Fruit fly (Drosophila melanogaster) ovary, adult (tissue): ENCODE results near the gene CG9372.

ENCODE experiments used
- CG17801 ChIP-seq: fragments of 200-800 bp; optimal IDR thresholded peaks from 2 replicates; lab custom pipeline; 2019; ENCODE audit warnings: missing biosample characterization, mild to moderate bottlenecking, missing genetic modification characterization, moderate library complexity; ENCODE audit not compliant: partially characterized antibody

CG9372 gene

DNA sequence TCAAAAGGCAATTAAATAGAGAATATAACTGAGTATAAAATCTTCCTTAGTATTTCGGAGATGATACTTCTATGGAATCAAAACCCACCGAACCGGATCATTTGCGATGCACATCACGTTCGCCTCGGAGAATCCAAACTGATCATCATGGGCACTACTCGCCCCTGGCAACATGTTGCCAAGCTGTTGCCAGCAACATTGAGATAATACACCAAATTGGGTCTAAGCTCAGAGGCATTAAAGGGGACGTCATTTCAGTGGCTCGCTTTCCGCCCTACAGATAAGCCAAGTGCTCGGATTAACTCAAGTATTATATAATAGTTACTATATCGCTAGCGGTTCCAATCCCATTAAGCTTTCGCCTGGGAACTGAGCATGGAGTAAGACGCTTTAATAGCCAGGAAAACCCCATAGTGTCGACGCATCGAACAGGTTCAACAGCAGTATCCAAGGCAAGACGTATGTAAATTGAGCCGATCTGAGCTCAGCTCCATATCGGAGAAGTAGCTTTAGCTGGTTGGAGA is at the start of gene CG9372, which contains the start of gene lush:
CG9372 (plus strand) TSS at position 235 of the 524 bp plus-strand sequence.
lush (minus strand) TSS at position 117 of the 524 bp plus-strand sequence.
- TF ChIP-seq CG17801 (GFP tag; lab: Kevin White, UChicago) = no peak

DNA sequence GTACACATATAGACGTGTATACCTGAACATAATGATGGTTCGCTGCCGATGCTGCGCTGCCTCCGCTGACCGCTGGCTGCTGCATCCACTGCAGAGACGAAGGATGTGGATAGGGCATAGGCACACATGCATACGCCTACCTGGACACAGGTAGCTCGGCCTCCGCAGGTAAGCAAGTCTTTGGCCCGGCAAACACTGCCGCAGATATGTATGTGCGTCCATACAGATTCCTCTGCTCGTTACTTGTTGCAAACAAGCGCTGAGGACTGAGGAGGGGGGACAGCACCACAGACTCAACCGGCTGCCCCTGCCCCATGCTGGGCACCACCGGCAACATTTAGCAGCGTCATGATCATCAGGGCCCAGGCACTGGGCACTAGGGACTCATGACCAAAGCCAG is 49.3 kb upstream of the CG9372 start:
- no peak for TF ChIP-seq CG17801 (GFP tag; lab: Kevin White, UChicago)

DNA sequence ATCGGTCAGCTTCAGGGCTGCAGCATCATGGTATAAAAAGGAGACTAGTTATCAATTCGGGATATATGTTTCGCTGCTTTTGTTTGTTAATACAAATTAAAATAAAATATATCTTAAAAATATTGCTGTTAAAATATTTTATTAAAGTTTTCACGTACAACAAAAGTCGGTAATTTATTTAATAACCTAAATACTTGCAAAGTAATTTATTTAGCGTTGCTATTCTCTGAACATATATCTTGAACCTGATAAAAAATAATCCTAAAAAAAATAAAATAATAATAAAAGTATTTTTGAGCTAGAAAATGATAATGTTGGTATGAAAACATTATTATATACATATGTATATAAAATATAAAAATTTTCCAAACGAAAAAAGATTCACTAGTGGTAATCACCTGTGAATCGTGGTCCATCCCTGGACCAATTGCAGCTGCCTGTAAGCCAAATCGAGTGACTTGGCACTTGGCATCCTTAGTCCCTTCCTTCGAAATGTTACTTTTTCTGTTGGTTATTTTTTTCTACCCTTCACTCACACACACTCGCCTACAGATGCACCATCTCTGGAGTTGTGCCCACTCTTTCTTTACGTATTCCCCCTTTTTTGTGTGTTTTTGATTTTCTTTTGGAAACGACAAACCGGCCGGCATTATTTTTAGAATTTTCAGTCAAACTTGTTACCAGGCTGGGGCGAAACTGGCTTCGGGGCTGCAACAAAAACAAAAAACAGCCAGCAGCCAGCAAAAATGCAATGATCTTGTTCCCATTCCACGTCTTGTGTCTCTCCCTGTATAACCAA is 48.6 kb upstream of the CG9372 start:
- TF ChIP-seq CG17801 (GFP tag; lab: Kevin White, UChicago) = no peak

DNA sequence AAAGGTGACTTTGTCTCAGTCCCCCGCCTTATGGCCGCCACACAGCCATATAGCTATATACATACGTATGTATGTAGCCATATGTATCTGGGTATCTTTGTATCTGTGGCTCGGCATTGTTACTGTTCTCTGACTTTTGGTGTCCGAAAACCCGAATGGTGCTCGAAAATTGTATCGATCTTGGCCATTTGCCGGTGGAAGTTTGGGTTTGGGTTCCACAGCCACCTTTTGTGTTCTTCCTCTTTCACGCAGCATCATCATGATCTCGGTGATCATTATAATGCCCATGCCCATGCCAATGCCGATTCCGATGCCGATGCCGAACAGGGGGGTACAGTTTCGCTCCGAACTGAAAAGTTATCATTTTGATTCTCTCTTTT is 48.0 kb upstream of the CG9372 start:
- TF ChIP-seq CG17801 (GFP tag; lab: Kevin White, UChicago) = no peak

DNA sequence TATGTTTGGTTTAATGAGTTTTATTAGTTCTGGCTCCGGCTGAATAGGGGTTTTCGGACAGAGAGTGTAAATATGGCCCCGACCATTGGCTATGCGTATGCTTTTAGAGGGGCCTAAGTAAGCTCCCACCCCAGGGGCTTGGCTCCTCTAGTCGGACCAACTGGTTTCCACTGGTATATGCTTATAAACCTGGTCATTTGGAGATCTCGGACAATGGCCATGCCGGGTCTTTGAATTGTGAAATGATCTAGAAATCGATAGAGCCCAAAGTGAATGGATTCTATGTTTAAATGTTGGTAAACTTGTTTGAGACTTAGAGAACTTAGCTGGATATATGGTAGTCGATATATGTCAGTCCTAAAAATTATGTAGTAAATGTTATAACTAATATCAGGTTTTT is 47.3 kb upstream of the CG9372 start:
- no peak for TF ChIP-seq CG17801 (GFP tag; lab: Kevin White, UChicago)

DNA sequence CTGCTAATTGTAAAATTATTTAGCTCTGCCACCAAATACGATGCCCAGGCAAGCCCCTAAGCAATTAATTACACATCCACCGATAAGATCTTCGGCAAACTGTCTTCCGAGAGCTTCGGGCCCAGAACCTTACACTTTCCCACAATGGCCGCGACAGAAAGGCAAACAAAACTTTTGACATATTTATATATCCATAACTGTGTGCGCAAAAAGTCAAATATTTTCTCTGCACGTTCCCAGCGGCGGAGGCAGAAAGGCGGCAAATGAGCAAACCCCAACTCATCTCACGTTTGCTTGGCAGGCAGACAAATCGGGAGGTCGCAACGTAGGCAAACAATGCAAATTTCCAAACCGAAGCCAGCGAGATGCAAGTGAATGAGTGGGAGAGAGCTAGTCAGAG is 46.8 kb upstream of the CG9372 start:
- TF ChIP-seq CG17801 (GFP tag; lab: Kevin White, UChicago) = no peak

DNA sequence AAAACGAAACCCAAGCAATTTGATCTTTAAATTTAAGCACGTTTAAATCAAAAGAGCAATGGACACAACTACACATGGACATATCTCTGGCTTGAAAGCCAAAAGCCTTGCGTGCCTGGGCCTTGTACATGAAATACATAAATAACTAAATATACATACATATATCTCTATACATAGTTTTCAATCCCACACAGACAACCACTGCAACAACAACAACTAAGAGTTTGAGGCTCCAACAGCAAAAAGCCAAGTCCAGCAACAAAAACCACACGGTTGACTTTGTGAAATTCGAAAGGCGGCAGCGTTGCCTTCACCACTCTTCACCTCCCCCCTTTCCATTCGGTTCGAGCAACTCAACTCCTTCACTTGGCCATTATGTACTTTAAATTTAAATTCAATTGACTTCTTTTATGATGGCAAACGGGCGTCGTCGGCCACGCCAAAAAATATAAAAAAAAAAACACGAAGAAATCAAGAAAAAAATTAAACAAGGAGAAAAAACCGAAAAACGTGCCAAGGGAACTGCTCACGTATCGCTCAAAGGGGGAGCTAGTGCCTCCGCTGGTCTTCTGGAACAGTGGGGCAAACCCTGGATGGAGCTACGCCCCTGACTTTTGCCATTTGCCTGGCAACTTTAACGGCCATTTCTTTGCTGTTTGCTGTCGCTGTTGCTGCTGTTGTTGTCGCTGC is 45.9 kb upstream of the CG9372 start:
- no peak for TF ChIP-seq CG17801 (GFP tag; lab: Kevin White, UChicago)

DNA sequence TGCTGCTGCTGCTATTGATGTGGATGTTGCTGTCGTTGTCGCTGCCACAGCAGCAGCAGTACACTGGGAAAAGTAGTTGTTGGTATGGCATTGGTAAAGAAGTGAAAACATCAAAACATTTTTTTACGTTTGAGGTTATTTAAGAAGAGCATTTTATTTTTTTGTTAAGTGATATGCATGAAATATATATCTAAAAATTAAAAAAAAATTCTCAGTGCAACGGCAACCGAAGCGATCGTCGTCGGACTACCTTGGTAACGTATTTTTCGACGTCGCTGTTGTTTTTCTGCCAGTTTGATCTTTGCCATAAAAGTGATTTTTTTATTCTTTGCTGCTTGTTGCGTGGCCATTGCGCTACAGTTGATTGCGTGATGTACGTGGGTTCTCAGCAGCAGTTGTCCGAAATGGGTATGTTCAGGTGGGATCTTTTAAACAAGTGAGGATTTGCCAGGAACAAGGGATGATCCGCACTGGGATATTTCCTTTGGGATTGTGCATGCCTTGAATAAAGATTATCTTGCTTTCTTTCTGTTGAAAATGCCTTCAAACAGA is 45.2 kb upstream of the CG9372 start:
- no peak for TF ChIP-seq CG17801 (GFP tag; lab: Kevin White, UChicago)

DNA sequence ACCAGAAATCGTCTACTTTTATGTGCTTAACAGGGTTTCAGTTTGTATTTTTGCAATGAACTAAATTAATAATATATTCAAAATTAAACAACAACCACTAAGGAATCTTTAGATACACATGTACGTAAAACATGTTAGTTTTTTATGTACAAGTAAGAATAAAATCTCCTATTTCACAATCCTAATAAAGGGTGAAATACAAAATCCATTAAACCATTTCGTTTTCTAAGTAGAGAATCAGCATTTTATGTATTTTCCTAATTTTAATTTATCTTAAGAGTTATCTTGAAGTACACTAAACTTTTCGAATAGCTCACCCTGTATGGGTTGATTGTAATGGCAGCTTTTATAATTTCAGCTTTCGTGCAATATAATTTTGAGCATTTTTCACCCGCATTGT is 44.3 kb upstream of the CG9372 start:
- no peak for TF ChIP-seq CG17801 (GFP tag; lab: Kevin White, UChicago)

DNA sequence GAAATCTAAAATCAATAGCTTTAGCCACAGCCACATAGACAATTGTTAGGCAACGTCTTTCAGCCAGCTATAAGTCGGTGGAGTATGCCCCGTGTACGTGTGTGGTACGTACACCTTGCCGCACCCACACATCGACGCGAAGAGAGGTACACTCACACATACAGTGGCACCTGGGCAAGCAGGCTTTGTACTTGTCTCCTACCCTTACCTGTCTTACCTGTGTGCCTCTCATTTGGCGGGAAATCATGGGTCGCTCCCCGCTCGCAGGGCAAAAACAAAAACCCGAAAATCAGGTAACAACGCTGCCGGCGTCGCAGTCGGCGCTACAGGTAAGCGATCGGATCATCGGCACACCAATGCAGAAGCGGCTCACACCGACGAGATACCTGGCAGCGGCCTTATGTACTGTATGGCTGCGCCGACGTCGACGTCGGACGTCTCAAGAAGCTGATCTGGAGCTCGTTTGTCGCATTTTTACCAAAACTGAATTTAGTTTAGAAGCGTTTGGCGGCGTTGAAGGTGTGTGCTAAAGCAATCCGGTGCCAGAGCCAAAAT is 43.8 kb upstream of the CG9372 start:
- TF ChIP-seq CG17801 (GFP tag; lab: Kevin White, UChicago) = no peak

DNA sequence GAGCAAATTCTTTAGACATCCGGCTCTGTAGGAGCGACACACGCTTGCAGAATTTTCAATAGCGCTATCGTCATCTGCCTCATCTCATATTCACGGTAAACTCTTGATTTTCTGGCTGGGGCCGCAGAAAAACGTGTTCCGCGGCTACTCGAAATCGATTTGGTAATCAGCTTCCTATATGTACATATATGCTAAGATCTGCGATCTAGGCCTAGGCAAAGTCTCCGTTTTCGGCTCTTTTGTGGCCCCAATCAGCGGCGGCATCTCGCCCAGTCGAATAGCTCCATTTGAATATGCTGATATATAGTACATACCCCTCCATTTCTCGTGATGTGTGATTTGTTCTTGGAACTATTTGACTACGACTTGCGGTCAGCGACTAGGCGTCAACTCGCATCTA is 43.0 kb upstream of the CG9372 start:
- no peak for TF ChIP-seq CG17801 (GFP tag; lab: Kevin White, UChicago)

DNA sequence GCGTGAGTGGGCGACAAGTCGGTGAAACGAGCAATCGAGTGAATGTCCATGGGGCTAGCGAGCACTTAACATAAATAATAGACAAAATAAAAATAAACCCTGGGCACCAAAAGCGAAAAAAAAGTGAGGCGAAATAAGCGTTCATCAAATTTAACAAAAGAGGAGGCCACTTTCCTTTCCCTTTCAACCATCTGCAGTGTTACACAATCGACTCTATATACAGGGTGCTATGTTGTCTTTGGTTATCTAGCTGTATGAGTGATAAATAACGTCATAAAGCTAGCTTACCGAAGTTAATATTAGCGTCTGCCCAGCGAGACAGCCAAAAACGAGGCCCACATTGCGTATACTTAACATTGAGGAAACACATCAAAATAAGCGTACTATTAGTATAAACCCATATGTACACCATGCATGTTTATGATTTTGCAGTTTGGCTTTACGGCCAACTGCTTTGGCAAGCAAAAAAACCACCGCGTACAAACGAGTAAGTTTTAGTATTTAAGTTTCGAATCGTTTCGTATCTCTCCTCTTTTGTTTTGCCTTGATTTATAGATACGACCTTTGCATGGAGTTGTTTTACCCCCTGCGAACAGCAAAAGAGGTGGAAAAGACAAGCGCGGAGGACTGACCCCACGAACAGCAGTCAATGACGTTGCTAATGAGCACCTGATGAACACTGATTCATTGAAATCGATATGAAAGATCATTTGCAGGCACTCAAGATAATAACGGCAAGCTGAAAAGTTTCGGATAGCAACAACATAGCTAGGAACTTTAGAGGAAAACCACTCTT is 40.9 kb upstream of the CG9372 start:
- TF ChIP-seq CG17801 (GFP tag; lab: Kevin White, UChicago) = no peak

DNA sequence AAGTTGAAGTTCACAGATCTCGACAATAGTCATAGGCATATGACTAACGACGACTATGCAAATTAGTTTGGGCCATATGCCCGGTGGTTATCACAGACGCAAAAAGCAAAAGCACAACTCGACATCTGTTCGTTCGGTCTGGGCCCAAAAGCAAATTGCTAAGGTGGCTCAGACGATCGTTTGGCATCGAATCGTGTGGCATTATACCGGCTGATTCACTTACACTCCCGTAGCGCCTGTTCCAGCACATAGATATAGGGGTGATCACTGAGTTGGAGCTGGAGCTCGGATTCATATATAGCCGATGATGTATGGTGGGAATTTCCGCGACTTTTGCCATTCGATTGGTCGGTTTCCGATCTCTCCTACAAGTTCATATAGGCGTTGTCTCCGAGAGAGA is 39.9 kb upstream of the CG9372 start:
- no peak for TF ChIP-seq CG17801 (GFP tag; lab: Kevin White, UChicago)

DNA sequence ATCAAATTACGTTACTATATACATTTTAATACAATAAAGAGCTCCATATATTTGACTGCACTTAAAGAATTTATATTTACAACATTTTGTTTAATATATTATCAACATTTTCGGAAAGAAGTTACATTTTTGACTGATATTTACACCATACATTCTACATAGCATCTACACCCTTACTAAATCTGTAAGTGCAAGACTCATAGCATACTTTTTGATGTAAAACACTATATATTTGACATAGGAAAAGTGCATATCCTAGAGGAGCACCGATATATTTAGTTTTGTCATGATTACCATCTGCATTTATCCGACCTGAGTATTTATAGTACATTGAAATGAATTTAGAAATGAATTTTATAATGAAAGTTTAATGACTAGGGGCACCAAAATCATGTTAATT is 37.0 kb upstream of the CG9372 start:
- no peak for TF ChIP-seq CG17801 (GFP tag; lab: Kevin White, UChicago)
